Worm (Caenorhabditis elegans) whole organism, L3 larva: ENCODE measurements around the gene C29E4.10.

Source experiments
- R02D3.7 ChIP-seq: fragments of 150-350 bp; optimal IDR thresholded peaks from 2 replicates; lab custom pipeline; 2014; ENCODE audit warnings: missing biosample characterization, missing genetic modification characterization
- aly-2 ChIP-seq: fragments of 150-350 bp; optimal IDR thresholded peaks from 2 replicates; lab custom pipeline; 2014; ENCODE audit warnings: missing biosample characterization, missing genetic modification characterization
- ceh-16 ChIP-seq: sonication (generic microtip); optimal IDR thresholded peaks from 2 replicates; lab custom pipeline; 2017; ENCODE audit warnings: missing biosample characterization, missing genetic modification characterization
- ceh-28 ChIP-seq: fragments of 150-350 bp; optimal IDR thresholded peaks from 2 replicates; lab custom pipeline; 2014; ENCODE audit warnings: missing biosample characterization, missing genetic modification reagents, missing genetic modification characterization
- egl-5 ChIP-seq: fragments of 150-350 bp; optimal IDR thresholded peaks from 2 replicates; lab custom pipeline; 2017; ENCODE audit warnings: missing biosample characterization, missing genetic modification reagents, missing genetic modification characterization, inconsistent platforms
- elt-1 ChIP-seq: fragments of 150-350 bp; optimal IDR thresholded peaks from 2 replicates; lab custom pipeline; 2014; ENCODE audit warnings: missing biosample characterization, missing genetic modification characterization
- elt-2 ChIP-seq: sonication (generic microtip); optimal IDR thresholded peaks from 2 replicates; lab custom pipeline; 2016; ENCODE audit warnings: missing genetic modification reagents, mild to moderate bottlenecking, missing genetic modification characterization, missing compliant biosample characterization
- elt-3 ChIP-seq, 3 experiments: fragments of 150-350 bp in 1 of 3; sonication (generic microtip) in 2 of 3; optimal IDR thresholded peaks; 2 replicates in 2 of 3; 4 replicates in 1 of 3; lab custom pipeline; 2014 to 2017; ENCODE audit warnings: missing biosample characterization in 3 of 3, missing genetic modification characterization in 3 of 3
- eor-1 ChIP-seq, 2 experiments: fragments of 150-350 bp; optimal IDR thresholded peaks; 2 replicates each; lab custom pipeline; 2014 to 2018; ENCODE audit warnings: missing biosample characterization in 2 of 2, missing genetic modification characterization in 2 of 2
- fkh-10 ChIP-seq: sonication (generic microtip); optimal IDR thresholded peaks from 2 replicates; lab custom pipeline; 2017; ENCODE audit warnings: missing biosample characterization, missing genetic modification reagents, missing genetic modification characterization
- fos-1 ChIP-seq: fragments of 150-350 bp; optimal IDR thresholded peaks from 2 replicates; lab custom pipeline; 2014; ENCODE audit warnings: missing biosample characterization, missing genetic modification characterization
- hmg-11 ChIP-seq: sonication (generic microtip); optimal IDR thresholded peaks from 2 replicates; lab custom pipeline; 2016; ENCODE audit warnings: missing genetic modification characterization, missing compliant biosample characterization
- lin-15B ChIP-seq: fragments of 150-350 bp; optimal IDR thresholded peaks from 2 replicates; lab custom pipeline; 2014; ENCODE audit warnings: missing biosample characterization, missing genetic modification characterization
- lin-39 ChIP-seq: fragments of 150-350 bp; optimal IDR thresholded peaks from 2 replicates; lab custom pipeline; 2018; ENCODE audit warnings: missing biosample characterization, missing genetic modification reagents, missing genetic modification characterization
- lsy-12 ChIP-seq: sonication (generic microtip); optimal IDR thresholded peaks from 2 replicates; lab custom pipeline; 2016; ENCODE audit warnings: mild to moderate bottlenecking, missing genetic modification characterization, missing compliant biosample characterization
- mdl-1 ChIP-seq: fragments of 150-350 bp; optimal IDR thresholded peaks from 2 replicates; lab custom pipeline; 2014; ENCODE audit warnings: missing biosample characterization, missing genetic modification characterization
- mml-1 ChIP-seq: fragments of 150-350 bp; sonication (generic microtip); optimal IDR thresholded peaks from 3 replicates; lab custom pipeline; 2014; ENCODE audit warnings: missing biosample characterization, missing genetic modification characterization
- nfya-1 ChIP-seq: sonication (generic microtip); optimal IDR thresholded peaks from 2 replicates; lab custom pipeline; 2017; ENCODE audit warnings: missing genetic modification characterization, mild to moderate bottlenecking, missing compliant biosample characterization, antibody characterized with exemption, moderate library complexity; ENCODE audit not compliant: insufficient read depth
- nhr-11 ChIP-seq: fragments of 150-350 bp; optimal IDR thresholded peaks from 2 replicates; lab custom pipeline; 2014; ENCODE audit warnings: missing biosample characterization, missing genetic modification characterization
- nhr-23 ChIP-seq: fragments of 150-350 bp; optimal IDR thresholded peaks from 2 replicates; lab custom pipeline; 2014; ENCODE audit warnings: missing biosample characterization, missing genetic modification reagents, missing genetic modification characterization
- nhr-237 ChIP-seq: fragments of 150-350 bp; optimal IDR thresholded peaks from 2 replicates; lab custom pipeline; 2014; ENCODE audit warnings: missing biosample characterization, missing genetic modification characterization
- nhr-25 ChIP-seq: sonication (generic microtip); optimal IDR thresholded peaks from 2 replicates; lab custom pipeline; 2017; ENCODE audit warnings: missing biosample characterization, missing genetic modification characterization
- nhr-28 ChIP-seq: fragments of 150-350 bp; optimal IDR thresholded peaks from 2 replicates; lab custom pipeline; 2014; ENCODE audit warnings: missing biosample characterization, missing genetic modification characterization
- nhr-43 ChIP-seq: sonication (generic microtip); optimal IDR thresholded peaks from 2 replicates; lab custom pipeline; 2016; ENCODE audit warnings: mild to moderate bottlenecking, missing genetic modification characterization, missing compliant biosample characterization; ENCODE audit not compliant: poor library complexity, severe bottlenecking
- nhr-76 ChIP-seq: fragments of 150-350 bp; sonication (generic microtip); optimal IDR thresholded peaks from 5 replicates; lab custom pipeline; 2014; ENCODE audit warnings: missing biosample characterization, missing genetic modification characterization
- nhr-77 ChIP-seq: fragments of 150-350 bp; optimal IDR thresholded peaks from 2 replicates; lab custom pipeline; 2014; ENCODE audit warnings: missing biosample characterization, missing genetic modification characterization
- pha-4 ChIP-seq: fragments of 150-350 bp; optimal IDR thresholded peaks from 2 replicates; lab custom pipeline; 2014; ENCODE audit warnings: missing biosample characterization, missing genetic modification reagents, missing genetic modification characterization
- pqm-1 ChIP-seq: fragments of 150-350 bp; optimal IDR thresholded peaks from 2 replicates; lab custom pipeline; 2017; ENCODE audit warnings: missing biosample characterization, missing genetic modification characterization, inconsistent platforms
- sea-2 ChIP-seq: fragments of 150-350 bp; sonication (generic microtip); optimal IDR thresholded peaks from 4 replicates; lab custom pipeline; 2014; ENCODE audit warnings: missing biosample characterization, missing genetic modification reagents, missing genetic modification characterization
- skn-1 ChIP-seq: fragments of 150-350 bp; optimal IDR thresholded peaks from 2 replicates; lab custom pipeline; 2014; ENCODE audit warnings: missing biosample characterization, missing genetic modification characterization
- snpc-4 ChIP-seq: fragments of 150-350 bp; optimal IDR thresholded peaks from 2 replicates; lab custom pipeline; 2014; ENCODE audit warnings: missing biosample characterization, missing genetic modification characterization
- tbx-2 ChIP-seq: sonication (generic microtip); optimal IDR thresholded peaks from 2 replicates; lab custom pipeline; 2016; ENCODE audit warnings: mild to moderate bottlenecking, missing genetic modification characterization, missing compliant biosample characterization
- unc-39 ChIP-seq: sonication (generic microtip); optimal IDR thresholded peaks from 4 replicates; lab custom pipeline; 2017; ENCODE audit warnings: missing biosample characterization, missing genetic modification characterization
- zag-1 ChIP-seq: fragments of 150-350 bp; optimal IDR thresholded peaks from 2 replicates; lab custom pipeline; 2014; ENCODE audit warnings: missing biosample characterization, missing genetic modification characterization
- ztf-11 ChIP-seq: fragments of 150-350 bp; optimal IDR thresholded peaks from 2 replicates; lab custom pipeline; 2014; ENCODE audit warnings: missing biosample characterization, missing genetic modification characterization
- ztf-4 ChIP-seq: fragments of 150-350 bp; optimal IDR thresholded peaks from 2 replicates; lab custom pipeline; 2014; ENCODE audit warnings: missing biosample characterization, missing genetic modification characterization

Gene C29E4.10

DNA sequence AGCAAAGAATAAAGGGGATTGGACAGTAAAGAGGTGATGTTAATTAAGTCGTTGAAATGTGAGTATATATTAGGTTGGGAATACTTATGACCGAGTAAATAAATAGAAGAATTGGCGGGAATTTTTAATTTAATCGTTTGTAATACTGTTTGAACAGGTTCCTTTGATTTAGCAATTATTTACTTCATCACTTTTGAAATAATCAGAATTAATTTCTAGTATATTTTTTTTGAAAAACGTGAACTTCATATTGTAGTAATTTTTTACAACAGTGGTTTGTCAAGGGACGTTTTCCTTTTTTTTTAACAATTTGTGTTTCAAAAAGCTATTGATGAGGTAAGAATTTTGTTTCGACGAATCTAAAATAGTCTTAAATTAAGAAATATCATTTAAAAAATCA lies 15.4 kb upstream of the C29E4.10 start, which contains the start of gene C29E4.17:
Gene C29E4.17 (plus strand): TSS at position 301 of the 400 bp plus-strand sequence.
- no peak for TF ChIP-seq pqm-1
- TF ChIP-seq R02D3.7 (tag; lab: Kevin White, UChicago) = no peak
- no peak for TF ChIP-seq ztf-4 (tag; lab: Kevin White, UChicago)
- no peak for TF ChIP-seq nhr-76 (tag; lab: Kevin White, UChicago)
- no peak for TF ChIP-seq egl-5 (tag; lab: Kevin White, UChicago)
- TF ChIP-seq, all 47 proteins: peak for 0

- TF ChIP-seq nhr-11 (tag; lab: Kevin White, UChicago) (no peak), lin-39 (no peak), nhr-77 (tag; lab: Kevin White, UChicago) (no peak), ceh-16 (tag; lab: Kevin White, UChicago) (no peak), nhr-28 (tag; lab: Kevin White, UChicago) (no peak)
Observed at ce11 chrIII:7924821-7925220, 12.8 kb upstream of the C29E4.10 start, which contains the start of gene tag-250. tag-250 (minus strand) TSS chrIII:7924921.

DNA sequence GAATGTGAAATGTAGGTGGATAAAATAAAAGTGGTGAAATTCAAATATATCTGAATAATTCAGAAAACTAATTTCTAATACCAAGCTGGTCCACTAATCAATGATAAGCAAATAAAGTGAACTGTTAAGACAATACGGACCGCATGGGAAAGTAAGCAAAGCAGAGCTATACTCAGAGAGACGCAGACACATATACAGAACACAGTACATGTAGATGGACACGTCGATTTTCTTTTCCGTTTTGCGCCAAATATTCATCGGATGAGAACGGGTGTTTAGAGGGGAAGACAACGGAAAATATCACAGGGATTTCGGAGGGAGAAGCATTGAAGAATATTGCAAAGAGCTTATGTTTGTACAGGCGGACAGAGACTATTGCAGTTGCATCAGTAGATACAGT lies 11.7 kb upstream of the C29E4.10 start:
- TF ChIP-seq zag-1 (no peak), skn-1 (tag; lab: Kevin White, UChicago) (no peak), ztf-11 (no peak), mml-1 (no peak), pqm-1 (no peak), ztf-4 (tag; lab: Kevin White, UChicago) (no peak), lin-39 (no peak), snpc-4 (tag; lab: Kevin White, UChicago) (peak; percentile 3), eor-1 (tag; optimal IDR thresholded peaks at IDR 0.05; lab: Kevin White, UChicago) (no peak), nhr-23 (tag; lab: Kevin White, UChicago) (no peak), nhr-11 (tag; lab: Kevin White, UChicago) (no peak), R02D3.7 (tag; lab: Kevin White, UChicago) (no peak), aly-2 (tag; lab: Kevin White, UChicago) (no peak), nhr-43 (no peak), lsy-12 (no peak), pha-4 (tag; lab: Kevin White, UChicago) (peak; percentile 48), nhr-237 (tag; lab: Kevin White, UChicago) (no peak)
- TF ChIP-seq, all 47 proteins: peak for 2

ce11 chrIII:7928549-7929129 lies 9.0 kb upstream of the C29E4.10 start, which contains the start of the genes C29E4.13 and npp-15:
C29E4.13 (minus strand) TSS chrIII:7928717.
npp-15 (plus strand) TSS chrIII:7929043.
- no peak for TF ChIP-seq skn-1 (tag; lab: Kevin White, UChicago)
- peak; percentile 71 for TF ChIP-seq pha-4 (tag; lab: Kevin White, UChicago)
- TF ChIP-seq nhr-25 (tag; lab: Kevin White, UChicago) = peak; percentile 8
- TF ChIP-seq lin-15B (tag; lab: Kevin White, UChicago) = peak; percentile 61
- no peak for TF ChIP-seq tbx-2 (tag; lab: Kevin White, UChicago)
- TF ChIP-seq pqm-1 = no peak
- TF ChIP-seq mml-1 = no peak
- TF ChIP-seq nhr-23 (tag; lab: Kevin White, UChicago) = peak; percentile 13
- TF ChIP-seq elt-2 = peak; percentile 19
- TF ChIP-seq lin-39 = no peak
- peak; percentile 10 for TF ChIP-seq snpc-4 (tag; lab: Kevin White, UChicago)
- no peak for TF ChIP-seq unc-39 (tag; lab: Kevin White, UChicago)

- no peak for TF ChIP-seq fos-1 (tag; lab: Kevin White, UChicago)
- no peak for TF ChIP-seq nhr-28 (tag; lab: Kevin White, UChicago)
- no peak for TF ChIP-seq lsy-12
- no peak for TF ChIP-seq pha-4 (tag; lab: Kevin White, UChicago)
- no peak for TF ChIP-seq elt-3 (tag; optimal IDR thresholded peaks at IDR 0.05; lab: Kevin White, UChicago)
- peak; percentile 39 for TF ChIP-seq elt-2
- no peak for TF ChIP-seq nhr-237 (tag; lab: Kevin White, UChicago)
- TF ChIP-seq, all 47 proteins: peak for 1
Observed at ce11 chrIII:7933235-7933634, 4.4 kb upstream of the C29E4.10 start, which contains the start of gene ran-2. ran-2 (plus strand) TSS chrIII:7933535.

ce11 chrIII:7940819-7941218 lies 3.2 kb downstream of the C29E4.10 start, which contains the start of gene C29E4.12:
C29E4.12 (plus strand) TSS chrIII:7941151.
- TF ChIP-seq mdl-1 = no peak
- TF ChIP-seq nhr-77 (tag; lab: Kevin White, UChicago) = peak; percentile 48
- TF ChIP-seq eor-1 (tag; optimal IDR thresholded peaks at IDR 0.05; lab: Kevin White, UChicago) = no peak
- TF ChIP-seq fos-1 (tag; lab: Kevin White, UChicago) = no peak
- TF ChIP-seq nhr-76 (tag; lab: Kevin White, UChicago) = no peak
- TF ChIP-seq ztf-4 (tag; lab: Kevin White, UChicago) = no peak
- TF ChIP-seq hmg-11 (tag; lab: Kevin White, UChicago) = peak; percentile 38
- TF ChIP-seq lin-15B (tag; lab: Kevin White, UChicago) = peak; percentile 91
- peak; percentile 83 for TF ChIP-seq nfya-1 (tag; lab: Kevin White, UChicago)
- TF ChIP-seq lin-39 = peak; percentile 41
- no peak for TF ChIP-seq unc-39 (tag; lab: Kevin White, UChicago)
- TF ChIP-seq elt-1 (tag; lab: Kevin White, UChicago) = no peak
- TF ChIP-seq sea-2 (GFP tag; lab: Kevin White, UChicago) = no peak
- peak; percentile 39 for TF ChIP-seq nhr-43
- peak; percentile 79 for TF ChIP-seq pha-4 (tag; lab: Kevin White, UChicago)
- TF ChIP-seq nhr-23 (tag; lab: Kevin White, UChicago) = peak; percentile 84
- TF ChIP-seq fkh-10 (GFP tag; lab: Kevin White, UChicago) = peak; percentile 26
- TF ChIP-seq R02D3.7 (tag; lab: Kevin White, UChicago) = peak; percentile 17
- TF ChIP-seq pqm-1 = peak; percentile 11
- peak; percentile 15 for TF ChIP-seq ceh-28 (tag; lab: Kevin White, UChicago)
- TF ChIP-seq egl-5 (tag; lab: Kevin White, UChicago) = peak; percentile 38
- no peak for TF ChIP-seq zag-1
- no peak for TF ChIP-seq ztf-11
- peak; percentile 69 for TF ChIP-seq nhr-25 (tag; lab: Kevin White, UChicago)
- no peak for TF ChIP-seq aly-2 (tag; lab: Kevin White, UChicago)
- TF ChIP-seq nhr-28 (tag; lab: Kevin White, UChicago) = no peak
